Worm (Caenorhabditis elegans): Measurements from ENCODE around the gene F11G11.15.

F11G11.15 gene

DNA sequence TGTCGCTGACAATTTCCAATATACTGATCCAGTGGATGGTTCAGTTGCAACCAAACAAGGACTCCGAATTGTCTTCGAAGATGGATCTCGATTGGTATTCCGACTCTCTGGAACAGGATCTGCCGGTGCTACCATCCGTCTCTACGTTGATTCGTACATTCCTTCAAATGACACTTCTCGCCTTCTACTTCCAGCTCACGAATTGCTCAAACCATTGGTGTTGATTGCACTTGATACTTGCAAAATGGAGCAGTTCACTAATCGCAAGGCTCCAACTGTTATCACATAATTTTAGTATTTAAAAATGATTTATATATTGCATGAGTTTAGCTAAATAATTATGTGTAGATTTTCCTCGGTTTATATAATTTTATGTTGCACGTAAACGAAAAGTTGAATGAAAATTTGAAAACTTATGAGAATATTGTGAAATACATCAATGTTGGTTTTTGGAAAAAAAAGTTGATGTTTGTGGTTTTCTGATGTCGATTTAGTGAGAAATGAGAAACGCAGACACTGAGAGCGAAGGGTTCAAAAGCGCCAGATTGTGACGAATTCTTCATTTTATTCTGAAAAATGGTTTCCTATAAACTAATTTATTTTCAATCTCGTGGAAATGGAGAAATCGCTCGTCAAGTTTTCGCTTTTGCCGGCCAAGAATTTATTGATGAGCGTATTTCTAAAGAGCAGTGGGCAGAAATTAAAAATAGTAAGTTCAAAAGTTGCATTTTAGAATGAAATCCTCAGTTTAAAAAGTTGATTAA is 16.5 kb downstream of the F11G11.15 start, which contains the start of gene gst-9 (continued):
- TF ChIP-seq tag-97 (GFP tag; IDR thresholded peaks at IDR 0.05): no peak
- 0 out of 2 replicates have a peak, but pooled peaks have one; percentile 59 for TF ChIP-seq egl-43 (GFP tag; IDR thresholded peaks at IDR 0.05)
- TF ChIP-seq zfp-3 (GFP tag; conservative IDR thresholded peaks at IDR 0.05): peak; percentile 92
- TF ChIP-seq F37D6.2 (tag; optimal IDR thresholded peaks at IDR 0.05): no peak
- no peak for TF ChIP-seq gei-8 (GFP tag; optimal IDR thresholded peaks at IDR 0.05)
- 0 out of 2 replicates have a peak, but pooled peaks have one; percentile 4 for TF ChIP-seq dmd-8 (GFP tag; IDR thresholded peaks at IDR 0.05)
- TF ChIP-seq Y5F2A.4 (GFP tag; optimal IDR thresholded peaks at IDR 0.05): peak; percentile 17
- TF ChIP-seq aha-1 (tag): peak; percentile 65
- 0 out of 2 replicates have a peak, but pooled peaks have one; percentile 8 for TF ChIP-seq dmd-6 (GFP tag; IDR thresholded peaks at IDR 0.05)
- TF ChIP-seq dve-1 (tag; optimal IDR thresholded peaks at IDR 0.05; ENCODE audit: insufficient read depth): peak; percentile 86
- peak; percentile 48 for TF ChIP-seq lin-38 (GFP tag; IDR thresholded peaks at IDR 0.05)
- TF ChIP-seq ctbp-1 (GFP tag; IDR thresholded peaks at IDR 0.05): 0 out of 2 replicates have a peak, but pooled peaks have one; percentile 19
- TF ChIP-seq skn-1 (tag; optimal IDR thresholded peaks at IDR 0.05): no peak
- no peak for TF ChIP-seq nhr-111 (GFP tag; optimal IDR thresholded peaks at IDR 0.05)
- TF ChIP-seq Y105C5A.15 (GFP tag; IDR thresholded peaks at IDR 0.05): no peak
- TF ChIP-seq T26A8.4 (GFP tag; IDR thresholded peaks at IDR 0.05): peak; percentile 48; the same call in 1 of the 2 replicates
- TF ChIP-seq hif-1 (tag; optimal IDR thresholded peaks at IDR 0.05): no peak
- TF ChIP-seq daf-16 (GFP tag; optimal IDR thresholded peaks at IDR 0.05): no peak
- TF ChIP-seq daf-16 (tag; optimal IDR thresholded peaks at IDR 0.05): peak; percentile 59
- peak; percentile 69 for TF ChIP-seq ama-1 (optimal IDR thresholded peaks at IDR 0.05)
- TF ChIP-seq unc-130 (GFP tag; optimal IDR thresholded peaks at IDR 0.05): no peak
- TF ChIP-seq F49E8.2 (tag; optimal IDR thresholded peaks at IDR 0.05; ENCODE audit: borderline replicate concordance): no peak
- no peak for TF ChIP-seq ztf-7 (tag; optimal IDR thresholded peaks at IDR 0.05)
- no peak for TF ChIP-seq ZK546.5 (tag; optimal IDR thresholded peaks at IDR 0.05)
- TF ChIP-seq egl-27 (tag; optimal IDR thresholded peaks at IDR 0.05): no peak
- no peak for TF ChIP-seq lin-15B (tag; optimal IDR thresholded peaks at IDR 0.05)
- no peak for TF ChIP-seq lin-39 (tag; optimal IDR thresholded peaks at IDR 0.05)
- no peak for TF ChIP-seq lim-7 (GFP tag; IDR thresholded peaks at IDR 0.05)
- no peak for TF ChIP-seq snpc-1.2 (GFP tag; IDR thresholded peaks at IDR 0.05)
- no peak for TF ChIP-seq nhr-48 (tag; optimal IDR thresholded peaks at IDR 0.05)
- no peak for TF ChIP-seq vab-7 (GFP tag; IDR thresholded peaks at IDR 0.05)
- peak; percentile 51 for TF ChIP-seq nhr-102 (tag; optimal IDR thresholded peaks at IDR 0.05)
- TF ChIP-seq mxl-2 (GFP tag; conservative IDR thresholded peaks at IDR 0.05): 0 out of 2 replicates have a peak, but pooled peaks have one; percentile 28
- TF ChIP-seq fos-1 (tag; optimal IDR thresholded peaks at IDR 0.05): no peak
- TF ChIP-seq lsy-2 (tag; optimal IDR thresholded peaks at IDR 0.05): peak in 1 of 2 experiments; percentile 61
- no peak for TF ChIP-seq nhr-76 (tag; optimal IDR thresholded peaks at IDR 0.05)
- no peak for TF ChIP-seq F26F4.8 (GFP tag; conservative IDR thresholded peaks at IDR 0.05)
- no peak for TF ChIP-seq nhr-237 (tag; optimal IDR thresholded peaks at IDR 0.05)

DNA sequence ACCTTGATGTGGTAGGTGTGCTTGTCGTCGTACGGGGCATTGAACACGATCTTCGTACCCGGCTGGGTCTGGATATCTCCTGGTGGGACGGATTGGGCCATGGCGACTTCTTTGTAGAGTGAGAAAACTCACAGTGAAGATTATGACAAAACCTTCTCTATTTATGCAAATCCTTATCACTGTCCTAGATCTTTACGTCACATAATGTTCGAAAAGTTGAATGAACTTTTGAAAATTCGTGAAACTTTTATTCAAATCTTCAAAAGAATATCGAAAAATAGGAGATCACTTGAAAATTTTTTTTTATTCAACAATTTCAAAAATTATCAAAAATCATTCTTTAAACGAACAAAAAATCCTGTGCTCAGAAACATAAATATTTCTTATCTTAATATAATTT is 17.9 kb downstream of the F11G11.15 start, which contains the start of gene msp-33:
Gene msp-33 (minus strand): TSS at position 101 of the 400 bp plus-strand sequence.
- TF ChIP-seq F49E8.2 (tag; optimal IDR thresholded peaks at IDR 0.05; ENCODE audit: borderline replicate concordance) (no peak), php-3 (GFP tag; IDR thresholded peaks at IDR 0.05) (no peak), ceh-32 (tag; optimal IDR thresholded peaks at IDR 0.05; ENCODE audit: poor library complexity) (no peak), lin-39 (tag; optimal IDR thresholded peaks at IDR 0.05) (no peak), dpl-1 (GFP tag; optimal IDR thresholded peaks at IDR 0.05) (no peak), aha-1 (tag) (peak; percentile 1), nhr-11 (tag; optimal IDR thresholded peaks at IDR 0.05) (no peak), nhr-28 (tag; optimal IDR thresholded peaks at IDR 0.05) (no peak)

Measured in whole organism, L4 larva.